Worm (Caenorhabditis elegans) whole organism, L2 larva: Measurements from ENCODE around the gene npr-3.

ENCODE experiments used
- F13H6.1 ChIP-seq: sonication (generic microtip); optimal IDR thresholded peaks from 2 replicates; lab custom pipeline; 2016; ENCODE audit warnings: missing genetic modification characterization, missing compliant biosample characterization
- R02D3.7 ChIP-seq: fragments of 150-350 bp; optimal IDR thresholded peaks from 2 replicates; lab custom pipeline; 2014; ENCODE audit warnings: missing biosample characterization, missing genetic modification characterization
- ZK546.5 ChIP-seq: sonication (generic microtip); optimal IDR thresholded peaks from 2 replicates; lab custom pipeline; 2017; ENCODE audit warnings: missing biosample characterization, missing genetic modification characterization
- alr-1 ChIP-seq: fragments of 150-350 bp; optimal IDR thresholded peaks from 2 replicates; lab custom pipeline; 2014; ENCODE audit warnings: missing biosample characterization, missing genetic modification characterization
- aly-2 ChIP-seq: fragments of 150-350 bp; optimal IDR thresholded peaks from 2 replicates; lab custom pipeline; 2014; ENCODE audit warnings: missing biosample characterization, missing genetic modification characterization
- ama-1 ChIP-seq: fragments of 150-350 bp; optimal IDR thresholded peaks from 2 replicates; lab custom pipeline; 2018; ENCODE audit warnings: inconsistent platforms
- blmp-1 ChIP-seq: sonication (generic microtip); optimal IDR thresholded peaks from 2 replicates; lab custom pipeline; 2017; ENCODE audit warnings: missing genetic modification characterization, mild to moderate bottlenecking, missing compliant biosample characterization, antibody characterized with exemption, moderate library complexity; ENCODE audit not compliant: insufficient read depth
- ceh-16 ChIP-seq: fragments of 150-350 bp; optimal IDR thresholded peaks from 2 replicates; lab custom pipeline; 2014; ENCODE audit warnings: missing biosample characterization, missing genetic modification characterization
- ceh-82 ChIP-seq: fragments of 150-350 bp; optimal IDR thresholded peaks from 2 replicates; lab custom pipeline; 2014; ENCODE audit warnings: missing biosample characterization, missing genetic modification characterization
- dmd-4 ChIP-seq: sonication (generic microtip); optimal IDR thresholded peaks from 2 replicates; lab custom pipeline; 2017; ENCODE audit warnings: missing biosample characterization, missing genetic modification characterization
- egl-27 ChIP-seq: sonication (generic microtip); optimal IDR thresholded peaks from 3 replicates; lab custom pipeline; 2017; ENCODE audit warnings: missing biosample characterization, missing genetic modification reagents, missing genetic modification characterization
- elt-3 ChIP-seq: sonication (generic microtip); optimal IDR thresholded peaks from 2 replicates; lab custom pipeline; 2017; ENCODE audit warnings: missing biosample characterization, missing genetic modification characterization
- fos-1 ChIP-seq: fragments of 150-350 bp; optimal IDR thresholded peaks from 2 replicates; lab custom pipeline; 2014; ENCODE audit warnings: missing biosample characterization, missing genetic modification characterization
- gmeb-1 ChIP-seq: fragments of 150-350 bp; optimal IDR thresholded peaks from 2 replicates; lab custom pipeline; 2014; ENCODE audit warnings: missing biosample characterization, missing genetic modification characterization
- lin-11 ChIP-seq: fragments of 150-350 bp; sonication (generic microtip); optimal IDR thresholded peaks from 2 replicates; lab custom pipeline; 2014; ENCODE audit warnings: missing biosample characterization, missing genetic modification characterization, inconsistent platforms, mixed read lengths
- lin-39 ChIP-seq: fragments of 150-350 bp; optimal IDR thresholded peaks from 2 replicates; lab custom pipeline; 2014; ENCODE audit warnings: missing biosample characterization, missing genetic modification reagents, missing genetic modification characterization
- lsy-2 ChIP-seq, 2 experiments: fragments of 150-350 bp in 1 of 2; sonication (generic microtip) in 1 of 2; optimal IDR thresholded peaks; 2 replicates each; lab custom pipeline; 2014 to 2017; ENCODE audit warnings: missing biosample characterization in 2 of 2, missing genetic modification characterization in 2 of 2
- mab-5 ChIP-seq: fragments of 150-350 bp; optimal IDR thresholded peaks from 2 replicates; lab custom pipeline; 2014; ENCODE audit warnings: missing biosample characterization, missing genetic modification characterization
- mbf-1 ChIP-seq: sonication (generic microtip); optimal IDR thresholded peaks from 2 replicates; lab custom pipeline; 2017; ENCODE audit warnings: missing biosample characterization, missing genetic modification characterization
- nhr-10 ChIP-seq: sonication (generic microtip); optimal IDR thresholded peaks from 2 replicates; lab custom pipeline; 2017; ENCODE audit warnings: missing biosample characterization, missing genetic modification characterization
- nhr-11 ChIP-seq: fragments of 150-350 bp; optimal IDR thresholded peaks from 2 replicates; lab custom pipeline; 2014; ENCODE audit warnings: missing biosample characterization, missing genetic modification characterization
- nhr-12 ChIP-seq: fragments of 150-350 bp; optimal IDR thresholded peaks from 2 replicates; lab custom pipeline; 2014; ENCODE audit warnings: missing biosample characterization, missing genetic modification characterization
- nhr-129 ChIP-seq: fragments of 150-350 bp; optimal IDR thresholded peaks from 2 replicates; lab custom pipeline; 2014; ENCODE audit warnings: missing biosample characterization, missing genetic modification characterization
- nhr-21 ChIP-seq: fragments of 150-350 bp; optimal IDR thresholded peaks from 2 replicates; lab custom pipeline; 2014; ENCODE audit warnings: missing biosample characterization, missing genetic modification characterization
- nhr-23 ChIP-seq: fragments of 150-350 bp; optimal IDR thresholded peaks from 2 replicates; lab custom pipeline; 2014; ENCODE audit warnings: missing biosample characterization, missing genetic modification reagents, missing genetic modification characterization
- nhr-237 ChIP-seq: fragments of 150-350 bp; optimal IDR thresholded peaks from 2 replicates; lab custom pipeline; 2014; ENCODE audit warnings: missing biosample characterization, missing genetic modification characterization
- nhr-6 ChIP-seq: fragments of 150-350 bp; optimal IDR thresholded peaks from 2 replicates; lab custom pipeline; 2014; ENCODE audit warnings: missing biosample characterization, missing genetic modification characterization
- peb-1 ChIP-seq: fragments of 150-350 bp; optimal IDR thresholded peaks from 2 replicates; lab custom pipeline; 2014; ENCODE audit warnings: missing biosample characterization, missing genetic modification characterization
- sem-4 ChIP-seq: fragments of 150-350 bp; optimal IDR thresholded peaks from 2 replicates; lab custom pipeline; 2014; ENCODE audit warnings: missing biosample characterization, missing genetic modification reagents, missing genetic modification characterization
- sma-3 ChIP-seq: sonication (generic microtip); optimal IDR thresholded peaks from 2 replicates; lab custom pipeline; 2016; ENCODE audit warnings: missing genetic modification reagents, missing genetic modification characterization, missing compliant biosample characterization
- sma-9 ChIP-seq, 2 experiments: fragments of 150-350 bp in 1 of 2; sonication (generic microtip) in 1 of 2; optimal IDR thresholded peaks; 2 replicates each; lab custom pipeline; 2014 to 2016; ENCODE audit warnings: missing genetic modification characterization in 2 of 2, mild to moderate bottlenecking in 1 of 2, missing biosample characterization in 1 of 2, missing compliant biosample characterization in 1 of 2, missing genetic modification reagents in 1 of 2, moderate library complexity in 1 of 2
- unc-39 ChIP-seq: fragments of 150-350 bp; optimal IDR thresholded peaks from 2 replicates; lab custom pipeline; 2014; ENCODE audit warnings: missing biosample characterization, missing genetic modification characterization
- unc-55 ChIP-seq: fragments of 150-350 bp; sonication (generic microtip); optimal IDR thresholded peaks from 3 replicates; lab custom pipeline; 2014; ENCODE audit warnings: missing biosample characterization, missing genetic modification reagents, missing genetic modification characterization
- unc-62 ChIP-seq: fragments of 150-350 bp; optimal IDR thresholded peaks from 2 replicates; lab custom pipeline; 2014; ENCODE audit warnings: missing biosample characterization, missing genetic modification reagents, missing genetic modification characterization
- zag-1 ChIP-seq: fragments of 150-350 bp; optimal IDR thresholded peaks from 2 replicates; lab custom pipeline; 2014; ENCODE audit warnings: missing biosample characterization, missing genetic modification characterization
- ztf-1 ChIP-seq: fragments of 200-800 bp; sonication (Bioruptor generic); conservative IDR thresholded peaks from 2 replicates; pipeline ENCODE4 v1.3.6; 2022; ENCODE audit warnings: missing genetic modification characterization, missing compliant biosample characterization
- ztf-11 ChIP-seq: sonication (generic microtip); optimal IDR thresholded peaks from 2 replicates; lab custom pipeline; 2017; ENCODE audit warnings: missing biosample characterization, missing genetic modification characterization

The npr-3 gene

ce11 chrIV:11465125-11465524, 5.3 kb downstream of the npr-3 start, which contains the start of gene C10C6.3:
TSS of gene C10C6.3 (minus strand) at chrIV:11465225.
- TF ChIP-seq peb-1 (tag; lab: Kevin White, UChicago), result no peak
- TF ChIP-seq elt-3 (tag; lab: Kevin White, UChicago), result no peak
- no peak for TF ChIP-seq mbf-1 (tag; lab: Kevin White, UChicago)
- TF ChIP-seq lin-39 (tag; lab: Kevin White, UChicago), result no peak
- TF ChIP-seq alr-1 (tag; lab: Kevin White, UChicago), result no peak
- no peak for TF ChIP-seq lin-11 (tag; lab: Kevin White, UChicago)
- no peak for TF ChIP-seq ceh-16 (tag; lab: Kevin White, UChicago)
- no peak for TF ChIP-seq lsy-2 (tag; optimal IDR thresholded peaks at IDR 0.05; lab: Kevin White, UChicago)
- TF ChIP-seq nhr-21, result no peak
- no peak for TF ChIP-seq ztf-1 (GFP tag; lab: Robert Waterston, UW)
- TF ChIP-seq gmeb-1 (tag; lab: Kevin White, UChicago), result no peak

ce11 chrIV:11467413-11467812, 7.6 kb downstream of the npr-3 start, which contains the start of gene C10C6.7:
TSS of gene C10C6.7 (minus strand) at chrIV:11467513.
- TF ChIP-seq alr-1 (tag; lab: Kevin White, UChicago), result no peak
- no peak for TF ChIP-seq ztf-11 (tag; lab: Kevin White, UChicago)
- TF ChIP-seq unc-62 (GFP tag; lab: Kevin White, UChicago), result no peak
- no peak for TF ChIP-seq fos-1 (tag; lab: Kevin White, UChicago)
- no peak for TF ChIP-seq zag-1 (tag; lab: Kevin White, UChicago)
- no peak for TF ChIP-seq aly-2 (tag; lab: Kevin White, UChicago)
- no peak for TF ChIP-seq blmp-1
- no peak for TF ChIP-seq nhr-12
- TF ChIP-seq mbf-1 (tag; lab: Kevin White, UChicago), result no peak
- no peak for TF ChIP-seq lin-39 (tag; lab: Kevin White, UChicago)

ce11 chrIV:11469698-11470591, 10.2 kb downstream of the npr-3 start, which contains the start of the genes C10C6.13 and wht-2:
TSS of gene C10C6.13 (minus strand) at chrIV:11469748.
TSS of gene wht-2 (plus strand) at chrIV:11470436.
- TF ChIP-seq fos-1 (tag; lab: Kevin White, UChicago) (peak; percentile 2), gmeb-1 (tag; lab: Kevin White, UChicago) (no peak), ztf-1 (GFP tag; lab: Robert Waterston, UW) (no peak), nhr-21 (no peak), ZK546.5 (tag; lab: Kevin White, UChicago) (no peak)

- TF ChIP-seq nhr-10 (tag; lab: Kevin White, UChicago) (no peak), mbf-1 (tag; lab: Kevin White, UChicago) (no peak), zag-1 (tag; lab: Kevin White, UChicago) (no peak), R02D3.7 (tag; lab: Kevin White, UChicago) (no peak), nhr-12 (no peak), nhr-129 (tag; lab: Kevin White, UChicago) (no peak), sma-9 (GFP tag; optimal IDR thresholded peaks at IDR 0.05; lab: Kevin White, UChicago) (no peak), sma-9 (tag; optimal IDR thresholded peaks at IDR 0.05; lab: Kevin White, UChicago) (no peak), ama-1 (lab: Kevin White, UChicago) (no peak), nhr-11 (tag; lab: Kevin White, UChicago) (no peak), ceh-82 (no peak), nhr-6 (no peak), F13H6.1 (no peak), lin-11 (tag; lab: Kevin White, UChicago) (no peak), nhr-21 (no peak)
Observed at ce11 chrIV:11472023-11472422, 12.2 kb downstream of the npr-3 start.

- TF ChIP-seq peb-1 (tag; lab: Kevin White, UChicago) (no peak), nhr-12 (no peak), unc-39 (tag; lab: Kevin White, UChicago) (no peak), aly-2 (tag; lab: Kevin White, UChicago) (no peak), nhr-21 (peak; percentile 50), fos-1 (tag; lab: Kevin White, UChicago) (peak; percentile 21), nhr-23 (tag; lab: Kevin White, UChicago) (peak; percentile 12), nhr-11 (tag; lab: Kevin White, UChicago) (peak; percentile 17), ama-1 (lab: Kevin White, UChicago) (peak; percentile 61), nhr-237 (no peak), ceh-82 (no peak), lin-39 (tag; lab: Kevin White, UChicago) (no peak), unc-55 (GFP tag; lab: Kevin White, UChicago) (peak; percentile 38), sem-4 (tag; lab: Kevin White, UChicago) (no peak), mab-5 (tag; lab: Kevin White, UChicago) (no peak), egl-27 (peak; percentile 54), zag-1 (tag; lab: Kevin White, UChicago) (peak; percentile 46), sma-9 (GFP tag; optimal IDR thresholded peaks at IDR 0.05; lab: Kevin White, UChicago) (peak; percentile 86), sma-9 (tag; optimal IDR thresholded peaks at IDR 0.05; lab: Kevin White, UChicago) (no peak), ZK546.5 (tag; lab: Kevin White, UChicago) (no peak), lin-11 (tag; lab: Kevin White, UChicago) (peak; percentile 38), dmd-4 (tag; lab: Kevin White, UChicago) (no peak), ztf-11 (tag; lab: Kevin White, UChicago) (no peak), ztf-1 (GFP tag; lab: Robert Waterston, UW) (no peak), elt-3 (tag; lab: Kevin White, UChicago) (no peak), sma-3 (peak; percentile 74), mbf-1 (tag; lab: Kevin White, UChicago) (no peak), nhr-10 (tag; lab: Kevin White, UChicago) (no peak), F13H6.1 (peak; percentile 60), lsy-2 (tag; optimal IDR thresholded peaks at IDR 0.05; lab: Kevin White, UChicago) (peak; percentile 32 to 56), blmp-1 (no peak), R02D3.7 (tag; lab: Kevin White, UChicago) (no peak)
Observed at ce11 chrIV:11474067-11474466, 14.3 kb downstream of the npr-3 start.
